Fruit fly (Drosophila melanogaster): ENCODE results near the gene Cpr65Eb.
A peak's percentile ranks its signal among the peaks of the same experiment; 100 is the strongest.

The Cpr65Eb gene

dm6 chr3L:7115944-7116343 lies 27.4 kb upstream of the Cpr65Eb start:
- TF ChIP-seq usp (GFP tag; optimal IDR thresholded peaks at IDR 0.05) (no peak), CG8478 (optimal IDR thresholded peaks at IDR 0.05) (no peak), EcR (GFP tag; optimal IDR thresholded peaks at IDR 0.05) (no peak), pan (optimal IDR thresholded peaks at IDR 0.05) (no peak), Dll (optimal IDR thresholded peaks at IDR 0.05) (no peak), psq (optimal IDR thresholded peaks at IDR 0.05) (no peak)

- TF ChIP-seq EcR (GFP tag; optimal IDR thresholded peaks at IDR 0.05) (peak in 1 of 2 experiments; percentile 4), CG8478 (optimal IDR thresholded peaks at IDR 0.05) (no peak)
Observed at dm6 chr3L:7113010-7113409, 24.4 kb upstream of the Cpr65Eb start.

- TF ChIP-seq psq (optimal IDR thresholded peaks at IDR 0.05) (no peak), Dll (optimal IDR thresholded peaks at IDR 0.05) (no peak), pan (optimal IDR thresholded peaks at IDR 0.05) (no peak), usp (GFP tag; optimal IDR thresholded peaks at IDR 0.05) (no peak), EcR (GFP tag; optimal IDR thresholded peaks at IDR 0.05) (no peak), CG8478 (optimal IDR thresholded peaks at IDR 0.05) (no peak)
Observed at dm6 chr3L:7105693-7106092, 17.1 kb upstream of the Cpr65Eb start.

dm6 chr3L:7104485-7104884 lies 15.9 kb upstream of the Cpr65Eb start:
- no peak for TF ChIP-seq usp (GFP tag; optimal IDR thresholded peaks at IDR 0.05)
- no peak for TF ChIP-seq psq (optimal IDR thresholded peaks at IDR 0.05)
- no peak for TF ChIP-seq CG8478 (optimal IDR thresholded peaks at IDR 0.05)
- no peak for TF ChIP-seq EcR (GFP tag; optimal IDR thresholded peaks at IDR 0.05)
- TF ChIP-seq pan (optimal IDR thresholded peaks at IDR 0.05): no peak
- TF ChIP-seq Dll (optimal IDR thresholded peaks at IDR 0.05): no peak

- TF ChIP-seq usp (GFP tag; optimal IDR thresholded peaks at IDR 0.05) (no peak), CG8478 (optimal IDR thresholded peaks at IDR 0.05) (no peak), EcR (GFP tag; optimal IDR thresholded peaks at IDR 0.05) (no peak), pan (optimal IDR thresholded peaks at IDR 0.05) (no peak), psq (optimal IDR thresholded peaks at IDR 0.05) (no peak), Dll (optimal IDR thresholded peaks at IDR 0.05) (no peak)
Observed at dm6 chr3L:7103941-7104340, 15.4 kb upstream of the Cpr65Eb start.

dm6 chr3L:7096530-7096929 lies 7.9 kb upstream of the Cpr65Eb start:
- TF ChIP-seq CG8478 (optimal IDR thresholded peaks at IDR 0.05) (no peak), EcR (GFP tag; optimal IDR thresholded peaks at IDR 0.05) (no peak), psq (optimal IDR thresholded peaks at IDR 0.05) (no peak), usp (GFP tag; optimal IDR thresholded peaks at IDR 0.05) (no peak), pan (optimal IDR thresholded peaks at IDR 0.05) (no peak), Dll (optimal IDR thresholded peaks at IDR 0.05) (no peak)

dm6 chr3L:7094548-7095072 lies 6.0 kb upstream of the Cpr65Eb start, which contains the start of gene form3:
Gene form3 (plus strand): TSS chr3L:7094818.
- TF ChIP-seq EcR (GFP tag; optimal IDR thresholded peaks at IDR 0.05) (no peak), psq (optimal IDR thresholded peaks at IDR 0.05) (no peak), pan (optimal IDR thresholded peaks at IDR 0.05) (no peak), usp (GFP tag; optimal IDR thresholded peaks at IDR 0.05) (no peak)

dm6 chr3L:7094020-7094419 lies 5.4 kb upstream of the Cpr65Eb start:
- TF ChIP-seq psq (optimal IDR thresholded peaks at IDR 0.05) (no peak), Dll (optimal IDR thresholded peaks at IDR 0.05) (no peak)

- TF ChIP-seq EcR (GFP tag; optimal IDR thresholded peaks at IDR 0.05) (no peak), Dll (optimal IDR thresholded peaks at IDR 0.05) (no peak), psq (optimal IDR thresholded peaks at IDR 0.05) (no peak), usp (GFP tag; optimal IDR thresholded peaks at IDR 0.05) (no peak), pan (optimal IDR thresholded peaks at IDR 0.05) (no peak), CG8478 (optimal IDR thresholded peaks at IDR 0.05) (no peak)
Observed at dm6 chr3L:7092904-7093303, 4.3 kb upstream of the Cpr65Eb start, which contains the start of gene Cpr65Ec. Gene Cpr65Ec (plus strand): TSS chr3L:7093204.

- TF ChIP-seq pan (optimal IDR thresholded peaks at IDR 0.05): no peak
- TF ChIP-seq usp (GFP tag; optimal IDR thresholded peaks at IDR 0.05): no peak
- no peak for TF ChIP-seq Dll (optimal IDR thresholded peaks at IDR 0.05)
- no peak for TF ChIP-seq EcR (GFP tag; optimal IDR thresholded peaks at IDR 0.05)
- TF ChIP-seq CG8478 (optimal IDR thresholded peaks at IDR 0.05): no peak
- TF ChIP-seq psq (optimal IDR thresholded peaks at IDR 0.05): no peak
Observed at dm6 chr3L:7091331-7091904, 2.8 kb upstream of the Cpr65Eb start.

- TF ChIP-seq usp (GFP tag; optimal IDR thresholded peaks at IDR 0.05) (no peak), EcR (GFP tag; optimal IDR thresholded peaks at IDR 0.05) (no peak), pan (optimal IDR thresholded peaks at IDR 0.05) (no peak), CG8478 (optimal IDR thresholded peaks at IDR 0.05) (no peak), psq (optimal IDR thresholded peaks at IDR 0.05) (no peak), Dll (optimal IDR thresholded peaks at IDR 0.05) (no peak)
Observed at dm6 chr3L:7090764-7091163, 2.2 kb upstream of the Cpr65Eb start.

- no peak for TF ChIP-seq pan (optimal IDR thresholded peaks at IDR 0.05)
- no peak for TF ChIP-seq CG8478 (optimal IDR thresholded peaks at IDR 0.05)
Observed at dm6 chr3L:7087347-7087746, 1.2 kb downstream of the Cpr65Eb start.

dm6 chr3L:7086558-7087059 lies 2.0 kb downstream of the Cpr65Eb start, which contains the start of gene Cpr65Ea:
Gene Cpr65Ea (minus strand): TSS chr3L:7086608.
- TF ChIP-seq Dll (optimal IDR thresholded peaks at IDR 0.05) (no peak), pan (optimal IDR thresholded peaks at IDR 0.05) (no peak), usp (GFP tag; optimal IDR thresholded peaks at IDR 0.05) (no peak), EcR (GFP tag; optimal IDR thresholded peaks at IDR 0.05) (no peak), psq (optimal IDR thresholded peaks at IDR 0.05) (no peak), CG8478 (optimal IDR thresholded peaks at IDR 0.05) (no peak)
